Worm (Caenorhabditis elegans): ENCODE data around the gene T25B9.1.
"Not testable (repeated sequence)": the region's sequence is repeated elsewhere in the genome, so short reads cannot be mapped to it uniquely, and the experiment has no call there.

DNA sequence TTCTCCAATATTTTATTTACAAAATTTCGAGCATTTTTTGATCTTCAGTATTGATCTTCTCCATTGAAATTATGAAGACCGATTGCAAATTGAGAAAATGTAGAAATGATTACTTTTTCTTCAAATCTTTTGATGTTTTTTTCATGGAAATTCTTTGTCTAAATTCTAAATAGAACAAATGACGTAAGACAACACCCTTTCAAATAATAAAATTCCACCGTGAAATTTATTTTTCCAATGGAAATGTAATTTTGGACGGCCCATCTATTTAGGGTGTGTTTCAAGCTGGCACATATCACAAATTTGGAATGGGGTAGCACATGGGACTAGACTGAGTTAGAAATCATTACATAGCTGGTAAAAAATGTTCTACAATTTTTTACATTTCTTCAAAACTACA lies 1.8 kb upstream of the T25B9.1 start, which contains the start of gene T25B9.2:
- TF ChIP-seq dao-5, him-1 (tag; optimal IDR thresholded peaks at IDR 0.05): not testable (repeated sequence)

Data from whole organism, L4/young adult.